2 fruit fly cellular contexts compared by ENCODE assay signal in the genomic region with DNA sequence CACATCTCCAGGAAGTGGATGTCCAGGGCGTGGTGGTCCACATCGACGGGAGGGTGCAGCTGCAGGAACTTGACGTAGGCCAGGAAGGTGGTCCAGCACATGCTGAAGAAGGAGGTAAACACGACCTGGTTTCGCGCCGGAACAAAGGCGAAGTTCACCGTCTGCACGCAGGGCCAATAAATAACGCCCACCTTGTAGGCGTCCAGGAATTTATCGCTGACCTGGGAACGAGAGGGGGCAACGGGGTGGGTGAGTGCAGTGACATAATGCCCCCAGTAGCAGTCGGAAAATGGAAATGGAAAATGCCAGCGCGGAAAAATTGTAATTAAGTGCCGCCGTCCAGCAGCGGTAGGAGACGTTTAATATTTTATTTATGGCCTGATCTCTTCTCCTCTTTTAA.
TF ChIP-seq lines count a peak whose summit lies in the region.

No protein-coding gene starts in this region.

- no peak for TF ChIP-seq CTCF in whole organism, embryonic (GFP tag; optimal IDR thresholded peaks at IDR 0.05; lab: Kevin White, UChicago)

TF ChIP-seq in whole organism, embryonic, 481 proteins besides CTCF, POLR2A, EP300 and RAD21 (continues in another document):
- TF ChIP-seq CG8944 (GFP tag; optimal IDR thresholded peaks at IDR 0.05; lab: Kevin White, UChicago), result no peak
- no peak for TF ChIP-seq CG3995 (GFP tag; optimal IDR thresholded peaks at IDR 0.05; lab: Kevin White, UChicago)
- TF ChIP-seq Med (GFP tag; lab: Kevin White, UChicago), result peak; percentile 59
- TF ChIP-seq CG5180 (GFP tag; optimal IDR thresholded peaks at IDR 0.05; lab: Kevin White, UChicago), result no peak
- TF ChIP-seq CG11560 (tag; IDR thresholded peaks at IDR 0.05; lab: Robert Waterston, UW), result no peak
- TF ChIP-seq CG2889 (GFP tag; IDR thresholded peaks at IDR 0.05; lab: Robert Waterston, UW), result no peak
- TF ChIP-seq CG17359 (tag; optimal IDR thresholded peaks at IDR 0.05; lab: Kevin White, UChicago), result no peak
- no peak for TF ChIP-seq Kr (GFP tag; optimal IDR thresholded peaks at IDR 0.05; lab: Kevin White, UChicago)
- no peak for TF ChIP-seq tap (tag; optimal IDR thresholded peaks at IDR 0.05; lab: Kevin White, UChicago)
- TF ChIP-seq CG14014 (GFP tag; IDR thresholded peaks at IDR 0.05; lab: Robert Waterston, UW), result no peak
- TF ChIP-seq yki (optimal IDR thresholded peaks at IDR 0.05; lab: Kevin White, UChicago), result no peak
- TF ChIP-seq HHEX (GFP tag; optimal IDR thresholded peaks at IDR 0.05; lab: Kevin White, UChicago), result no peak
- TF ChIP-seq CG14965 (GFP tag; optimal IDR thresholded peaks at IDR 0.05; lab: Kevin White, UChicago; ENCODE audit: borderline replicate concordance), result no peak
- TF ChIP-seq CG6654 (GFP tag; optimal IDR thresholded peaks at IDR 0.05; lab: Kevin White, UChicago), result no peak
- TF ChIP-seq trh (GFP tag; optimal IDR thresholded peaks at IDR 0.05; lab: Kevin White, UChicago), result no peak
- no peak for TF ChIP-seq CG7928 (GFP tag; optimal IDR thresholded peaks at IDR 0.05; lab: Kevin White, UChicago)
- no peak for TF ChIP-seq ab (GFP tag; optimal IDR thresholded peaks at IDR 0.05; lab: Kevin White, UChicago)
- TF ChIP-seq CG6854 (GFP tag; optimal IDR thresholded peaks at IDR 0.05; lab: Kevin White, UChicago), result no peak
- no peak for TF ChIP-seq pan (optimal IDR thresholded peaks at IDR 0.05; lab: Kevin White, UChicago)
- TF ChIP-seq pan (GFP tag; optimal IDR thresholded peaks at IDR 0.05 in 1 of 2, IDR thresholded peaks at IDR 0.05 in 1 of 2), result peak in 1 of 2 experiments; percentile 7
- TF ChIP-seq corto (GFP tag; optimal IDR thresholded peaks at IDR 0.05; lab: Kevin White, UChicago), result no peak
- TF ChIP-seq Sin3A (optimal IDR thresholded peaks at IDR 0.05; lab: Kevin White, UChicago), result no peak
- no peak for TF ChIP-seq CG4404 (GFP tag; IDR thresholded peaks at IDR 0.05; lab: Robert Waterston, UW)
- no peak for TF ChIP-seq nerfin-2 (GFP tag; IDR thresholded peaks at IDR 0.05; lab: Robert Waterston, UW; ENCODE audit: partially characterized antibody)
- 0 out of 3 replicates have a peak, but pooled peaks have one; percentile 32 for TF ChIP-seq CG7963 (GFP tag; IDR thresholded peaks at IDR 0.05; lab: Robert Waterston, UW; ENCODE audit: partially characterized antibody)
- no peak for TF ChIP-seq cad (GFP tag; optimal IDR thresholded peaks at IDR 0.05; lab: Kevin White, UChicago)
- no peak for TF ChIP-seq danr (GFP tag; IDR thresholded peaks at IDR 0.05; lab: Robert Waterston, UW)
- TF ChIP-seq sqz (GFP tag; optimal IDR thresholded peaks at IDR 0.05; lab: Kevin White, UChicago), result no peak
- no peak for TF ChIP-seq HmgD (GFP tag; optimal IDR thresholded peaks at IDR 0.05; lab: Kevin White, UChicago)
- peak; percentile 66 for TF ChIP-seq crol (GFP tag; IDR thresholded peaks at IDR 0.05; lab: Robert Waterston, UW)
- TF ChIP-seq CG15479 (GFP tag; optimal IDR thresholded peaks at IDR 0.05; lab: Kevin White, UChicago), result no peak
- TF ChIP-seq BEAF-32 (GFP tag; optimal IDR thresholded peaks at IDR 0.05; lab: Kevin White, UChicago), result no peak
- TF ChIP-seq Hr3 (GFP tag; optimal IDR thresholded peaks at IDR 0.05; lab: Kevin White, UChicago), result no peak
- no peak for TF ChIP-seq CG15011 (GFP tag; optimal IDR thresholded peaks at IDR 0.05; lab: Kevin White, UChicago)
- no peak for TF ChIP-seq p53 (GFP tag; optimal IDR thresholded peaks at IDR 0.05; lab: Kevin White, UChicago)
- TF ChIP-seq org-1 (GFP tag; optimal IDR thresholded peaks at IDR 0.05; lab: Kevin White, UChicago), result no peak
- TF ChIP-seq bab2 (GFP tag; optimal IDR thresholded peaks at IDR 0.05; lab: Kevin White, UChicago), result no peak
- peak; percentile 45 for TF ChIP-seq sd (tag; optimal IDR thresholded peaks at IDR 0.05; lab: Kevin White, UChicago)
- TF ChIP-seq fu2 (GFP tag; optimal IDR thresholded peaks at IDR 0.05; lab: Kevin White, UChicago), result no peak
- TF ChIP-seq ewg (GFP tag; optimal IDR thresholded peaks at IDR 0.05; lab: Kevin White, UChicago), result no peak
- peak in 1 of 2 experiments; percentile 40 for TF ChIP-seq Pdp1 (GFP tag; optimal IDR thresholded peaks at IDR 0.05; lab: Kevin White, UChicago)
- no peak for TF ChIP-seq CG10959 (GFP tag; IDR thresholded peaks at IDR 0.05; lab: Robert Waterston, UW)
- TF ChIP-seq wor (GFP tag; IDR thresholded peaks at IDR 0.05; lab: Robert Waterston, UW), result no peak
- TF ChIP-seq zen (tag; optimal IDR thresholded peaks at IDR 0.05; lab: Kevin White, UChicago), result no peak
- peak; percentile 27; the same call in 1 of the 3 replicates for TF ChIP-seq sr (GFP tag; IDR thresholded peaks at IDR 0.05; lab: Robert Waterston, UW)

TF ChIP-seq in whole organism, pupa, 21 proteins besides CTCF, POLR2A, EP300 and RAD21:
- TF ChIP-seq CG4496 (GFP tag; IDR thresholded peaks at IDR 0.05; lab: Robert Waterston, UW) (0 out of 3 replicates have a peak, but pooled peaks have one; percentile 13), Pif1B (GFP tag; optimal IDR thresholded peaks at IDR 0.05; lab: Kevin White, UChicago) (no peak)
TF ChIP-seq in whole organism, pupa: peak in this region for 1.
